ENCODE assay signal across 1 fruit fly cellular context in genomic region chr3L:223019-223902, dm6.
TF ChIP-seq lines count a peak whose summit lies in the region.

pyx (minus strand) TSS chr3L:223069.
CG33229 (plus strand) TSS chr3L:223852.

TF ChIP-seq in whole organism, embryonic, 481 proteins besides CTCF, POLR2A, EP300 and RAD21 (continued from another document):
- TF ChIP-seq CG6765 (GFP tag; optimal IDR thresholded peaks at IDR 0.05; lab: Kevin White, UChicago): peak; percentile 79
- peak; percentile 91 for TF ChIP-seq nmo (GFP tag; optimal IDR thresholded peaks at IDR 0.05; lab: Kevin White, UChicago)
- TF ChIP-seq lmd (GFP tag; IDR thresholded peaks at IDR 0.05; lab: Robert Waterston, UW): peak; percentile 91
- peak; percentile 77 for TF ChIP-seq twi (tag; optimal IDR thresholded peaks at IDR 0.05; lab: Kevin White, UChicago)
- TF ChIP-seq Six4 (GFP tag; optimal IDR thresholded peaks at IDR 0.05; lab: Kevin White, UChicago): peak; percentile 78
- peak; percentile 45 for TF ChIP-seq NK7.1 (GFP tag; optimal IDR thresholded peaks at IDR 0.05; lab: Kevin White, UChicago)
- peak; percentile 75 for TF ChIP-seq gro (GFP tag; optimal IDR thresholded peaks at IDR 0.05; lab: Kevin White, UChicago)
- TF ChIP-seq Max (GFP tag; optimal IDR thresholded peaks at IDR 0.05; lab: Kevin White, UChicago): peak; percentile 82
- TF ChIP-seq sqz (GFP tag; optimal IDR thresholded peaks at IDR 0.05; lab: Kevin White, UChicago): peak; percentile 24
- TF ChIP-seq Doc3 (GFP tag; IDR thresholded peaks at IDR 0.05; lab: Robert Waterston, UW; ENCODE audit: partially characterized antibody): no peak
- TF ChIP-seq Dbx (GFP tag; IDR thresholded peaks at IDR 0.05; lab: Robert Waterston, UW): peak; percentile 86
- peak; percentile 32 for TF ChIP-seq dm (GFP tag; optimal IDR thresholded peaks at IDR 0.05; lab: Kevin White, UChicago)
- no peak for TF ChIP-seq pita (GFP tag; optimal IDR thresholded peaks at IDR 0.05; lab: Kevin White, UChicago)
- TF ChIP-seq CG14441 (GFP tag; IDR thresholded peaks at IDR 0.05; lab: Robert Waterston, UW): peak; percentile 82
- TF ChIP-seq lbe (GFP tag; optimal IDR thresholded peaks at IDR 0.05; lab: Kevin White, UChicago): no peak
- TF ChIP-seq usp (GFP tag; optimal IDR thresholded peaks at IDR 0.05; lab: Kevin White, UChicago): no peak
- peak; percentile 55 for TF ChIP-seq Fer1 (GFP tag; optimal IDR thresholded peaks at IDR 0.05; lab: Kevin White, UChicago)
- no peak for TF ChIP-seq Tbp (GFP tag; optimal IDR thresholded peaks at IDR 0.05; lab: Kevin White, UChicago)
- TF ChIP-seq chinmo (GFP tag; IDR thresholded peaks at IDR 0.05; lab: Robert Waterston, UW; ENCODE audit: partially characterized antibody): no peak
- TF ChIP-seq fru (optimal IDR thresholded peaks at IDR 0.05; lab: Kevin White, UChicago): no peak
- peak; percentile 51; the same call in 1 of the 2 replicates for TF ChIP-seq MBD-R2 (GFP tag; IDR thresholded peaks at IDR 0.05; lab: Robert Waterston, UW)
- peak; percentile 85 for TF ChIP-seq Mrtf (GFP tag; IDR thresholded peaks at IDR 0.05; lab: Robert Waterston, UW)
- TF ChIP-seq sr (GFP tag; IDR thresholded peaks at IDR 0.05; lab: Robert Waterston, UW): no peak
- no peak for TF ChIP-seq CG8478 (optimal IDR thresholded peaks at IDR 0.05; lab: Kevin White, UChicago)
- TF ChIP-seq sna (GFP tag; IDR thresholded peaks at IDR 0.05; lab: Robert Waterston, UW; ENCODE audit: partially characterized antibody): peak; percentile 19; the same call in 1 of the 2 replicates
- TF ChIP-seq ERR (GFP tag; optimal IDR thresholded peaks at IDR 0.05; lab: Kevin White, UChicago): no peak
- TF ChIP-seq Hmx (GFP tag; optimal IDR thresholded peaks at IDR 0.05; lab: Kevin White, UChicago): peak; percentile 75
- peak; percentile 94 for TF ChIP-seq zfh2 (GFP tag; optimal IDR thresholded peaks at IDR 0.05; lab: Kevin White, UChicago)
- peak; percentile 75 for TF ChIP-seq E2f1 (GFP tag; IDR thresholded peaks at IDR 0.05; lab: Robert Waterston, UW)
- TF ChIP-seq croc (GFP tag; conservative IDR thresholded peaks at IDR 0.05; lab: Robert Waterston, UW): peak; percentile 56; the same call in 1 of the 3 replicates
- TF ChIP-seq Nf-YB (GFP tag; optimal IDR thresholded peaks at IDR 0.05; lab: Kevin White, UChicago): peak; percentile 61
- peak; percentile 35 for TF ChIP-seq btn (GFP tag; optimal IDR thresholded peaks at IDR 0.05; lab: Kevin White, UChicago)
- TF ChIP-seq Ptx1 (GFP tag; IDR thresholded peaks at IDR 0.05; lab: Robert Waterston, UW): peak; percentile 87
- TF ChIP-seq tll (GFP tag; optimal IDR thresholded peaks at IDR 0.05; lab: Kevin White, UChicago): no peak
- TF ChIP-seq CG1233 (GFP tag; optimal IDR thresholded peaks at IDR 0.05; lab: Kevin White, UChicago): peak; percentile 85
- TF ChIP-seq CG9437 (GFP tag; optimal IDR thresholded peaks at IDR 0.05; lab: Kevin White, UChicago): peak; percentile 83
- TF ChIP-seq CG14965 (GFP tag; optimal IDR thresholded peaks at IDR 0.05; lab: Kevin White, UChicago; ENCODE audit: borderline replicate concordance): no peak
- TF ChIP-seq CG17568 (GFP tag; optimal IDR thresholded peaks at IDR 0.05; lab: Kevin White, UChicago): no peak
- peak; percentile 70; the same call in 1 of the 3 replicates for TF ChIP-seq H15 (GFP tag; IDR thresholded peaks at IDR 0.05; lab: Robert Waterston, UW)
- peak; percentile 81 for TF ChIP-seq Sox100B (GFP tag; optimal IDR thresholded peaks at IDR 0.05; lab: Kevin White, UChicago)
- TF ChIP-seq CG42726 (GFP tag; IDR thresholded peaks at IDR 0.05; lab: Robert Waterston, UW; ENCODE audit: partially characterized antibody): no peak
- TF ChIP-seq BEAF-32 (GFP tag; optimal IDR thresholded peaks at IDR 0.05; lab: Kevin White, UChicago): peak; percentile 37
- TF ChIP-seq MTF-1 (GFP tag; optimal IDR thresholded peaks at IDR 0.05; lab: Kevin White, UChicago; ENCODE audit: borderline replicate concordance): no peak
- TF ChIP-seq ems (GFP tag; optimal IDR thresholded peaks at IDR 0.05; lab: Kevin White, UChicago): peak; percentile 77
- TF ChIP-seq slbo (GFP tag; IDR thresholded peaks at IDR 0.05; lab: Robert Waterston, UW): peak; percentile 93
- TF ChIP-seq stc (GFP tag; IDR thresholded peaks at IDR 0.05; lab: Robert Waterston, UW): peak; percentile 72
TF ChIP-seq in whole organism, embryonic: peak in this region for 389.
